Fruit fly (Drosophila melanogaster): Measurements from ENCODE around the gene CG6664.

DNA sequence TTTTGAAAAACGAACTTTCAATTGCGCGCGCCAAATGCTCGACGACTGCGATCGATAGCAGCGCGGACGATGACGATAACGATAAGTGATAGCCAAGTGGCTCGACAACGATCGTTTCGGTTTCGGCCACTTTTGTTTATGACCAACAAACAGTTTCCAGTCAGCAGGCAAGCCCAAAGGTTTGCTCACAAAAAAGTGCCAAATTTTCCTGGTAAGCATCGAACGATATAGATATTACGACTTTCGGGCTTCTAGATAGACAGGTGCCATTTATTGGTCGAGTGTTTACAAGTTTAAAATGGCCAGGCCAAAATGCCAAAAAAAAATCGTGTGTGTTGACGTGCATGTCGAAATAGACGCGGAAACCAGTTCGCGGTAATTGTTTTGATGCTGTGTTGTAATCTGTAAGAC is 39.5 kb upstream of the CG6664 start, which contains the start of gene CG7724:
- TF ChIP-seq sob (GFP tag; IDR thresholded peaks at IDR 0.05) (no peak), Xbp1 (GFP tag; optimal IDR thresholded peaks at IDR 0.05) (no peak), ac (GFP tag; optimal IDR thresholded peaks at IDR 0.05) (no peak), Ravus (GFP tag; IDR thresholded peaks at IDR 0.05) (no peak), CG2120 (GFP tag; optimal IDR thresholded peaks at IDR 0.05) (no peak), Abd-B (GFP tag; optimal IDR thresholded peaks at IDR 0.05) (no peak)
